Fruit fly (Drosophila melanogaster): ENCODE data around the gene Meltrin.
A peak's percentile ranks its signal among the peaks of the same experiment; 100 is the strongest.

Meltrin gene

dm6 chr3R:14690065-14690464 is 7.0 kb downstream of the Meltrin start:
- TF ChIP-seq usp (GFP tag; optimal IDR thresholded peaks at IDR 0.05), result no peak
- TF ChIP-seq psq (optimal IDR thresholded peaks at IDR 0.05), result no peak
- peak in 1 of 2 experiments; percentile 9 for TF ChIP-seq EcR (GFP tag; optimal IDR thresholded peaks at IDR 0.05)
- TF ChIP-seq pan (optimal IDR thresholded peaks at IDR 0.05), result no peak
- TF ChIP-seq CG8478 (optimal IDR thresholded peaks at IDR 0.05), result no peak

dm6 chr3R:14687296-14687695 is 9.8 kb downstream of the Meltrin start:
- TF ChIP-seq usp (GFP tag; optimal IDR thresholded peaks at IDR 0.05) (no peak), pan (optimal IDR thresholded peaks at IDR 0.05) (no peak), CG8478 (optimal IDR thresholded peaks at IDR 0.05) (no peak), Dll (optimal IDR thresholded peaks at IDR 0.05) (no peak), EcR (GFP tag; optimal IDR thresholded peaks at IDR 0.05) (no peak), psq (optimal IDR thresholded peaks at IDR 0.05) (no peak)

dm6 chr3R:14683928-14684327 is 13.2 kb downstream of the Meltrin start:
- TF ChIP-seq EcR (GFP tag; optimal IDR thresholded peaks at IDR 0.05), result no peak
- TF ChIP-seq CG8478 (optimal IDR thresholded peaks at IDR 0.05), result no peak

DNA sequence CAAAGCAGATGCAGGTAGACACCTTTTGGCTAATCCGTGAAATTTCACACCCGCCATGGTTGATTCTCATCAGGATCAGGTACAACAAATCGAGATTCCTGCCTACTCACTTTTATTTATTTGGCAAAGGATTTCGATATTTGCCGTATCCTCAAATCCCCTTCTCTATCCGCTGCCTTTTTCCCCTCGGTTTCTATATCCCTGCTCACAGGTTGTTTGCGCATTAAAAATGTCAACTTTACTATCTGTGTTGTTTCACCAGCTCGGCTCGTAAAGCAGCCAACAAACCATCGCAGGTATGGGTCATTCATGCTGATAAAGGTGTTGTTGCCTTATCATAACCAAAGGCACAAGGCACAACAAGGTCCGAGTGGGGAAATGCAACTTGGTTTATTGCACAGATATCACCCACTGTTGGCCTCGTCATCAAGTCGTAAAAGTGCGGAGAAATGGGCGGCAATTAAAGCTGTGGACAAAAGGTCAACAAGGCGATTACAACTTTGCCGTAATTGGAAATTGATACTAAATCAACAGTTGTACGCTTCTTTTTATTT is 16.9 kb downstream of the Meltrin start:
- TF ChIP-seq pan (optimal IDR thresholded peaks at IDR 0.05), result no peak
- TF ChIP-seq psq (optimal IDR thresholded peaks at IDR 0.05), result no peak
- TF ChIP-seq usp (GFP tag; optimal IDR thresholded peaks at IDR 0.05), result no peak
- no peak for TF ChIP-seq CG8478 (optimal IDR thresholded peaks at IDR 0.05)
- TF ChIP-seq EcR (GFP tag; optimal IDR thresholded peaks at IDR 0.05), result no peak
- no peak for TF ChIP-seq Dll (optimal IDR thresholded peaks at IDR 0.05)

DNA sequence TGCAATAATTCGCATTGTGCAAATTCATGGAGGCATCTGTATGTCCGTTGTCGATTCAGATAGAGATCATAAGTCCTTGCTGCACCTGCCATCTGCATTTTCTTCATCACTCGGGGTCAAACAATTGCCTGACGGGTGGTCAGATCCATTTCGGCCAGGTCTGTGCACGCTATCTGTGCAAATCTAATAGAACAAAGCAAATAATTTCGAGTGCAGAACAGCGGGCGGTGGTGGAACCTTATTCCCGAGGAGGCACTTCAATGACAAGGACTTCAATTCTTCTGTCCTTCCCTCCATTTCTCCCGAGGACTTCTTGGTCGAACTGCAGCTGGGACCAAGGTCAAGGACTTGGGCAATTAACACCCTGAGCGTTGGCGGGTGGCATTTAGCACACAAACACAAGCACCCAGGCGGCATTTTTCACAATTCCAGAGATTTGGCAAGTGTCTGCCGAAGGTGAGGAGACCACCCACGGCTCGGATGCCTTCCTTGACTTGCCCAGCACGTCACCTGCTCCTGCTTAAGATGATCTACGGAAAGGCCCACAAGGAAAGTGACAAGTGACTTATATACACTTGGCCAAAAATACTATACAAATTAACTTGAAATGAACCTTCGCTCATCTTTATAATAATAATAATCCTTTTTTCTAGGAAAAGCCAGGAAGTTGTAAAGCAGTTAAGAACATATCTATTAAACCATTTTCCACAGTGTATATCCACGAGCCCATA is 17.5 kb downstream of the Meltrin start:
- TF ChIP-seq usp (GFP tag; optimal IDR thresholded peaks at IDR 0.05) (no peak), CG8478 (optimal IDR thresholded peaks at IDR 0.05) (no peak), EcR (GFP tag; optimal IDR thresholded peaks at IDR 0.05) (no peak), psq (optimal IDR thresholded peaks at IDR 0.05) (no peak), pan (optimal IDR thresholded peaks at IDR 0.05) (no peak), Dll (optimal IDR thresholded peaks at IDR 0.05) (no peak)

dm6 chr3R:14677814-14678213 is 19.3 kb downstream of the Meltrin start:
- TF ChIP-seq usp (GFP tag; optimal IDR thresholded peaks at IDR 0.05) (no peak), pan (optimal IDR thresholded peaks at IDR 0.05) (no peak), Dll (optimal IDR thresholded peaks at IDR 0.05) (no peak), EcR (GFP tag; optimal IDR thresholded peaks at IDR 0.05) (no peak), CG8478 (optimal IDR thresholded peaks at IDR 0.05) (no peak), psq (optimal IDR thresholded peaks at IDR 0.05) (no peak)

- no peak for TF ChIP-seq CG8478 (optimal IDR thresholded peaks at IDR 0.05)
- no peak for TF ChIP-seq psq (optimal IDR thresholded peaks at IDR 0.05)
- TF ChIP-seq usp (GFP tag; optimal IDR thresholded peaks at IDR 0.05), result no peak
- TF ChIP-seq EcR (GFP tag; optimal IDR thresholded peaks at IDR 0.05), result no peak
- TF ChIP-seq pan (optimal IDR thresholded peaks at IDR 0.05), result no peak
- TF ChIP-seq Dll (optimal IDR thresholded peaks at IDR 0.05), result no peak
Observed at dm6 chr3R:14677065-14677464, 20.0 kb downstream of the Meltrin start.

DNA sequence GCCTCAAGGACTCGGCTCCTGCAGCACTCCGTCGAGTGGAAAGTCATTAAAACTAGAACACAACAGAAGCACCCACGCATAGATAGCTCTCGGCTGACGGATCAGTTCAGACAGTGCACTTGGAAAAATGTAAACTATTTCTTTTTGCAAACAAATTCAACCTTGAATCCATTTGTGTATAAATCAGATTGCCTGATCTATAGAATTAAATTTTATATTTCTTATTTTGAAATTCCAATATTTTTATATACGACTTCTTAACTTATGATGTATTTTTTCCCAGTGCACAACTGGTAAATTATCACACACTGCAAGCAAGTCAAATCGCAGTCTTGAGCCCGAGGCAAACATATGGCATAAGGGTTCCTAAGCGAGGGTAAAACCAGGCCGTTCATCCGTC is 22.3 kb downstream of the Meltrin start:
- TF ChIP-seq pan (optimal IDR thresholded peaks at IDR 0.05) (no peak), CG8478 (optimal IDR thresholded peaks at IDR 0.05) (no peak), usp (GFP tag; optimal IDR thresholded peaks at IDR 0.05) (no peak), psq (optimal IDR thresholded peaks at IDR 0.05) (no peak)

DNA sequence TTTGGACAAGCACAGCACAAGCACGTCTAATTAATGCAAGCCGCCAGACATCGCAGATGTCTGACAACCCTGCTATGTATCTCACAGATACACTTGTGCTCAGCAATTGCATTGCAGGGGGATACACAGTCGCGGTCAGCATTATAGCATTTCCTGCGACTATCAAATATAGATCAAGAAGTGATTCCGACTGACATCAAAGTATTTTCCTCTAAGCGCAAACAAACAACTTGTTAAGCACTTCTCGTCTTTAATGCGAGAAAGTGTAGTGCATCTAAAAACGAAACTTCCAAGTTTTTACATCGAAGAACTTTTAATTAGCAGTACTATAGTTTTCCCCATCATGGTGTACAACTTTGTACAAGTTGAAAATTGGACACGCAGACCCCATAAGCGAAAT is 24.2 kb downstream of the Meltrin start:
- TF ChIP-seq psq (optimal IDR thresholded peaks at IDR 0.05) (no peak), Dll (optimal IDR thresholded peaks at IDR 0.05) (no peak), usp (GFP tag; optimal IDR thresholded peaks at IDR 0.05) (no peak), CG8478 (optimal IDR thresholded peaks at IDR 0.05) (no peak), EcR (GFP tag; optimal IDR thresholded peaks at IDR 0.05) (no peak), pan (optimal IDR thresholded peaks at IDR 0.05) (no peak)

DNA sequence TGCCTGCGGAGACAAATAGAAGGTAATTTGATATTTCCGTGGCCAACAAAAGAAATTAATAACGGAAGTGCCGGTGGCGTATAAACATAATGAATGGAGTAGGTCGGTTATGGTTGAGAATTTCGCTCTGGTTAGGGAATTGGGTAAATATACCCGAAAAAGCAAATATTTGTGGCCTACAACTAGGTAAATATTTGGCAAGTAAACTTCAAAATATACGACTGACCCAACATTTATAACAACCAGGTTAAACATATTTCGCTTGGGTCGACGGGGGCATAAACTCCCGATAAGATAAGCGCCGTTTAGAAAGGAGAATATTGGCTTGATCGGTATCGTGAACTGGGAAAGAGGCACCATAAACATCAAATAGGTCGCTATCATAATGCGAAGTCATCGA is 26.3 kb downstream of the Meltrin start:
- TF ChIP-seq CG8478 (optimal IDR thresholded peaks at IDR 0.05) (no peak), psq (optimal IDR thresholded peaks at IDR 0.05) (no peak), Dll (optimal IDR thresholded peaks at IDR 0.05) (no peak), EcR (GFP tag; optimal IDR thresholded peaks at IDR 0.05) (no peak), usp (GFP tag; optimal IDR thresholded peaks at IDR 0.05) (no peak), pan (optimal IDR thresholded peaks at IDR 0.05) (no peak)

DNA sequence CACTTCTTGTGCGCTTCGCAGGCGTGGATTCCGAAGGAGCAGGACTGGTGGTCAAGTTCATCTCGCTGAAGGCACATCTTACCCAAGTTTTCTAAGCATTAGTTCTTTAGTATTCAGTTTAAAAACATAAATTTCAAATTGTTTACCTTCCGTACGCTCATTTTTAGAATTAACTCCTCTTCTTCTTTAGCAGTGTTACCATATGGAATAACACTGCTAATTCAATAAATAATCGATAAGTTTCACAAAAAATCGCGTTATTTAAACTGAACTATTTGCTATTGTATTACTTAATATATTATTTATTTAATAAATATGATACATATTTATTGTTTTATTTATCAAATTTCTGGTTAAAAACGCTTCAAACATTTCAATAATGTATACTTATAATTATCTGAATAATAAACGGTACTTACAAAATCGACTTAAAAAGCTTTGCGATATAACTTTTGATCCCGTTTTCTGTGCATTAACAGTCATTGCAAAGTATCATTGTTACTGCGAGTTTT is 34.0 kb downstream of the Meltrin start, which contains the start of the genes Rad17 and BigH1:
Gene Rad17 (minus strand): TSS at position 209 of the 512 bp plus-strand sequence.
Gene BigH1 (plus strand): TSS at position 462 of the 512 bp plus-strand sequence.
- no peak for TF ChIP-seq pan (optimal IDR thresholded peaks at IDR 0.05)
- TF ChIP-seq Dll (optimal IDR thresholded peaks at IDR 0.05), result no peak
- TF ChIP-seq usp (GFP tag; optimal IDR thresholded peaks at IDR 0.05), result no peak
- TF ChIP-seq EcR (GFP tag; optimal IDR thresholded peaks at IDR 0.05), result no peak
- TF ChIP-seq CG8478 (optimal IDR thresholded peaks at IDR 0.05), result no peak
- TF ChIP-seq psq (optimal IDR thresholded peaks at IDR 0.05), result no peak

- TF ChIP-seq Dll (optimal IDR thresholded peaks at IDR 0.05) (no peak), usp (GFP tag; optimal IDR thresholded peaks at IDR 0.05) (no peak), psq (optimal IDR thresholded peaks at IDR 0.05) (no peak), pan (optimal IDR thresholded peaks at IDR 0.05) (no peak), CG8478 (optimal IDR thresholded peaks at IDR 0.05) (no peak), EcR (GFP tag; optimal IDR thresholded peaks at IDR 0.05) (no peak)
Observed at dm6 chr3R:14659354-14659804, 37.7 kb downstream of the Meltrin start, which contains the start of gene Hexim. Hexim (plus strand) TSS chr3R:14659438.

Measured in whole organism.